Worm (Caenorhabditis elegans): Measurements from ENCODE around the gene C09G5.14.

- TF ChIP-seq lsy-27 (tag; optimal IDR thresholded peaks at IDR 0.05; ENCODE audit: borderline replicate concordance, insufficient read depth) (no peak), dpl-1 (GFP tag; optimal IDR thresholded peaks at IDR 0.05) (no peak), die-1 (tag; optimal IDR thresholded peaks at IDR 0.05) (no peak), lin-40 (tag; optimal IDR thresholded peaks at IDR 0.05) (peak; percentile 62)
Observed at ce11 chrII:10707439-10708096, 15.4 kb downstream of the C09G5.14 start.

Data from whole organism, young adult.